Fruit fly (Drosophila melanogaster) whole organism, embryonic: ENCODE measurements around the gene Ostgamma.

Source experiments
- ATbp ChIP-seq: fragments of 200-800 bp; sonication (Bioruptor generic); optimal IDR thresholded peaks from 2 replicates; lab custom pipeline; 2017; ENCODE audit warnings: missing biosample characterization, mild to moderate bottlenecking, missing genetic modification characterization, missing genetic modification reagents
- Atf6 ChIP-seq: fragments of 200-800 bp; sonication (Bioruptor generic); IDR thresholded peaks from 2 replicates; pipeline ENCODE4 v1.3.6; 2022; ENCODE audit warnings: missing biosample characterization, missing genetic modification characterization
- Awh ChIP-seq: fragments of 200-800 bp; sonication (Bioruptor generic); IDR thresholded peaks from 2 replicates; pipeline ENCODE4, ENCODE4 v1.3.6; 2022; ENCODE audit warnings: missing biosample characterization, missing genetic modification characterization
- Bgb ChIP-seq: fragments of 200-800 bp; sonication (Bioruptor generic); IDR thresholded peaks from 2 replicates; pipeline ENCODE4 v1.3.6; 2022; ENCODE audit warnings: missing biosample characterization, missing genetic modification characterization; ENCODE audit not compliant: partially characterized antibody
- CG10366 ChIP-seq: fragments of 200-800 bp; sonication (Bioruptor generic); IDR thresholded peaks from 2 replicates; pipeline ENCODE4 v1.3.6; 2022; ENCODE audit warnings: missing biosample characterization, missing genetic modification characterization
- CG10462 ChIP-seq: fragments of 200-800 bp; sonication (Bioruptor generic); optimal IDR thresholded peaks from 2 replicates; lab custom pipeline; 2016; ENCODE audit warnings: missing biosample characterization, missing genetic modification characterization
- CG10565 ChIP-seq: fragments of 200-800 bp; sonication (Bioruptor generic); optimal IDR thresholded peaks from 3 replicates; lab custom pipeline; 2016; ENCODE audit warnings: missing biosample characterization, mild to moderate bottlenecking, missing genetic modification characterization
- CG12219 ChIP-seq: fragments of 200-800 bp; sonication (Bioruptor generic); optimal IDR thresholded peaks from 3 replicates; lab custom pipeline; 2018; ENCODE audit warnings: missing biosample characterization, mild to moderate bottlenecking, missing genetic modification characterization
- CG12942 ChIP-seq: fragments of 200-800 bp; sonication (Bioruptor generic); optimal IDR thresholded peaks from 3 replicates; lab custom pipeline; 2016; ENCODE audit warnings: missing biosample characterization, missing genetic modification characterization
- CG13296 ChIP-seq: fragments of 200-800 bp; sonication (Bioruptor generic); optimal IDR thresholded peaks from 3 replicates; lab custom pipeline; 2018; ENCODE audit warnings: missing biosample characterization, mild to moderate bottlenecking, missing genetic modification characterization
- CG14860 ChIP-seq: fragments of 200-800 bp; sonication (Bioruptor generic); IDR thresholded peaks from 3 replicates; pipeline ENCODE4 v1.3.6; 2022; ENCODE audit warnings: missing biosample characterization, missing genetic modification characterization; ENCODE audit not compliant: partially characterized antibody
- CG15269 ChIP-seq: fragments of 200-800 bp; sonication (Bioruptor generic); optimal IDR thresholded peaks from 2 replicates; lab custom pipeline; 2018; ENCODE audit warnings: missing biosample characterization, mild to moderate bottlenecking, missing genetic modification characterization, moderate library complexity
- CG16779 ChIP-seq: fragments of 200-800 bp; sonication (Bioruptor generic); IDR thresholded peaks from 2 replicates; pipeline ENCODE4 v1.3.6; 2022; ENCODE audit warnings: missing biosample characterization, missing genetic modification characterization
- CG18011 ChIP-seq: fragments of 200-800 bp; sonication (Bioruptor generic); optimal IDR thresholded peaks from 2 replicates; lab custom pipeline; 2017; ENCODE audit warnings: missing biosample characterization, missing genetic modification characterization, mild to moderate bottlenecking, moderate library complexity, missing genotype
- CG2116 ChIP-seq: fragments of 200-800 bp; sonication (Bioruptor generic); optimal IDR thresholded peaks from 3 replicates; lab custom pipeline; 2018; ENCODE audit warnings: missing biosample characterization, mild to moderate bottlenecking, missing genetic modification characterization
- CG2120 ChIP-seq: fragments of 200-800 bp; sonication (Bioruptor generic); optimal IDR thresholded peaks from 3 replicates; lab custom pipeline; 2016; ENCODE audit warnings: missing biosample characterization, missing genetic modification characterization
- CG34224 ChIP-seq: fragments of 200-800 bp; sonication (Bioruptor generic); IDR thresholded peaks from 3 replicates; pipeline ENCODE4 v1.3.6; 2022; ENCODE audit warnings: missing biosample characterization, missing genetic modification characterization; ENCODE audit not compliant: partially characterized antibody
- CG34376 ChIP-seq: fragments of 200-800 bp; sonication (Bioruptor generic); optimal IDR thresholded peaks from 2 replicates; lab custom pipeline; 2018; ENCODE audit warnings: missing biosample characterization, mild to moderate bottlenecking, missing genetic modification characterization
- CG6254 ChIP-seq: fragments of 200-800 bp; sonication (Bioruptor generic); optimal IDR thresholded peaks from 3 replicates; lab custom pipeline; 2017; ENCODE audit warnings: mild to moderate bottlenecking, missing biosample characterization, missing genetic modification reagents, missing genetic modification characterization
- CG8944 ChIP-seq: fragments of 200-800 bp; sonication (Bioruptor generic); optimal IDR thresholded peaks from 3 replicates; lab custom pipeline; 2016; ENCODE audit warnings: missing biosample characterization, missing genetic modification characterization
- CG9609 ChIP-seq: fragments of 200-800 bp; sonication (Bioruptor generic); optimal IDR thresholded peaks from 3 replicates; lab custom pipeline; 2016; ENCODE audit warnings: missing biosample characterization, missing genetic modification characterization
- CkIIα-i1 ChIP-seq: fragments of 200-800 bp; sonication (Bioruptor generic); IDR thresholded peaks from 2 replicates; pipeline ENCODE4 v1.3.6; 2022; ENCODE audit warnings: missing biosample characterization, missing genetic modification characterization
- Dip3 ChIP-seq: fragments of 200-800 bp; sonication (Bioruptor generic); optimal IDR thresholded peaks from 3 replicates; lab custom pipeline; 2016; ENCODE audit warnings: missing biosample characterization, missing genetic modification characterization
- E2f1 ChIP-seq: fragments of 200-800 bp; sonication (Bioruptor generic); IDR thresholded peaks from 2 replicates; pipeline ENCODE4 v1.3.6; 2022; ENCODE audit warnings: missing biosample characterization, missing genetic modification characterization
- ERR ChIP-seq: fragments of 200-800 bp; sonication (Bioruptor generic); optimal IDR thresholded peaks from 2 replicates; lab custom pipeline; 2016; ENCODE audit warnings: missing biosample characterization, missing genetic modification characterization
- GATAe ChIP-seq: fragments of 200-800 bp; sonication (Bioruptor generic); conservative IDR thresholded peaks from 2 replicates; pipeline ENCODE4 v1.3.6; 2022; ENCODE audit warnings: missing biosample characterization, missing genetic modification characterization
- Optix ChIP-seq: fragments of 200-800 bp; sonication (Bioruptor generic); IDR thresholded peaks from 3 replicates; pipeline ENCODE4 v1.3.6; 2022; ENCODE audit warnings: missing biosample characterization, missing genetic modification characterization
- Pdp1 ChIP-seq, 2 experiments: fragments of 200-800 bp; sonication (Bioruptor generic); optimal IDR thresholded peaks; 3 replicates each; lab custom pipeline; 2016; ENCODE audit warnings: missing biosample characterization in 2 of 2, missing genetic modification characterization in 2 of 2, mild to moderate bottlenecking in 1 of 2, moderate library complexity in 1 of 2
- Rfx ChIP-seq: fragments of 200-800 bp; sonication (Bioruptor generic); IDR thresholded peaks from 2 replicates; pipeline ENCODE4 v1.3.6; 2022; ENCODE audit warnings: missing biosample characterization, missing genetic modification characterization
- Scr ChIP-seq: fragments of 200-800 bp; sonication (Bioruptor generic); IDR thresholded peaks from 2 replicates; pipeline ENCODE4 v1.3.6; 2022; ENCODE audit warnings: missing biosample characterization, missing genetic modification characterization; ENCODE audit not compliant: partially characterized antibody
- Xrp1 ChIP-seq: fragments of 200-800 bp; sonication (Bioruptor generic); IDR thresholded peaks from 2 replicates; pipeline ENCODE4 v1.3.6; 2022; ENCODE audit warnings: missing biosample characterization, missing genetic modification characterization
- abd-A ChIP-seq: fragments of 200-800 bp; sonication (Bioruptor generic); optimal IDR thresholded peaks from 3 replicates; lab custom pipeline; 2019; ENCODE audit warnings: missing biosample characterization, mild to moderate bottlenecking, missing genetic modification characterization, moderate library complexity
- amos ChIP-seq: fragments of 200-800 bp; sonication (Bioruptor generic); IDR thresholded peaks from 2 replicates; pipeline ENCODE4 v1.3.6; 2022; ENCODE audit warnings: missing biosample characterization, missing genetic modification characterization; ENCODE audit not compliant: partially characterized antibody
- aop ChIP-seq: fragments of 200-800 bp; sonication (Bioruptor generic); IDR thresholded peaks from 2 replicates; pipeline ENCODE4 v1.3.6; 2022; ENCODE audit warnings: missing biosample characterization, missing genetic modification characterization
- az2 ChIP-seq: fragments of 200-800 bp; sonication (Bioruptor generic); optimal IDR thresholded peaks from 3 replicates; lab custom pipeline; 2016; ENCODE audit warnings: missing biosample characterization, missing genetic modification characterization
- dan ChIP-seq: fragments of 200-800 bp; sonication (Bioruptor generic); IDR thresholded peaks from 2 replicates; pipeline ENCODE4 v1.3.6; 2022; ENCODE audit warnings: missing biosample characterization, missing genetic modification characterization
- disco-r ChIP-seq: fragments of 200-800 bp; sonication (Bioruptor generic); optimal IDR thresholded peaks from 2 replicates; lab custom pipeline; 2016; ENCODE audit warnings: missing biosample characterization, missing genetic modification characterization
- dm ChIP-seq: fragments of 200-800 bp; sonication (Bioruptor generic); optimal IDR thresholded peaks from 3 replicates; lab custom pipeline; 2016; ENCODE audit warnings: missing biosample characterization, missing genetic modification characterization
- gsb-n ChIP-seq: fragments of 200-800 bp; sonication (Bioruptor generic); optimal IDR thresholded peaks from 3 replicates; lab custom pipeline; 2018; ENCODE audit warnings: missing biosample characterization, mild to moderate bottlenecking, missing genetic modification characterization
- h ChIP-seq: fragments of >200 bp; optimal IDR thresholded peaks from 2 replicates; lab custom pipeline; 2017
- inv ChIP-seq: fragments of 200-800 bp; sonication (Bioruptor generic); IDR thresholded peaks from 2 replicates; pipeline ENCODE4 v1.3.6; 2022; ENCODE audit warnings: missing biosample characterization, missing genetic modification characterization; ENCODE audit not compliant: partially characterized antibody
- jing ChIP-seq: fragments of 200-800 bp; sonication (Bioruptor generic); optimal IDR thresholded peaks from 2 replicates; lab custom pipeline; 2018; ENCODE audit warnings: missing biosample characterization, mild to moderate bottlenecking, missing genetic modification characterization
- lab ChIP-seq: fragments of 200-800 bp; sonication (Bioruptor generic); optimal IDR thresholded peaks from 3 replicates; lab custom pipeline; 2017; ENCODE audit warnings: missing biosample characterization, missing genetic modification characterization, mild to moderate bottlenecking, moderate library complexity, missing genetic modification reagents
- lilli ChIP-seq: fragments of 200-800 bp; sonication (Bioruptor generic); optimal IDR thresholded peaks from 3 replicates; lab custom pipeline; 2016; ENCODE audit warnings: missing biosample characterization, missing genetic modification characterization
- luna ChIP-seq: fragments of 200-800 bp; sonication (Bioruptor generic); optimal IDR thresholded peaks from 2 replicates; lab custom pipeline; 2016; ENCODE audit warnings: missing biosample characterization, missing genetic modification characterization
- pzg ChIP-seq: fragments of 200-800 bp; sonication (Bioruptor generic); optimal IDR thresholded peaks from 3 replicates; lab custom pipeline; 2018; ENCODE audit warnings: missing biosample characterization, mild to moderate bottlenecking, missing genetic modification characterization, moderate library complexity
- slou ChIP-seq: fragments of 200-800 bp; sonication (Bioruptor generic); optimal IDR thresholded peaks from 3 replicates; lab custom pipeline; 2016; ENCODE audit warnings: missing biosample characterization, missing genetic modification characterization
- stc ChIP-seq: fragments of 200-800 bp; sonication (Bioruptor generic); IDR thresholded peaks from 2 replicates; pipeline ENCODE4 v1.3.6; 2022; ENCODE audit warnings: missing biosample characterization, missing genetic modification characterization
- tgo ChIP-seq: fragments of 200-800 bp; sonication (Bioruptor generic); IDR thresholded peaks from 3 replicates; pipeline ENCODE4 v1.3.6; 2022; ENCODE audit warnings: missing biosample characterization, missing genetic modification characterization
- tup ChIP-seq: fragments of 200-800 bp; sonication (Bioruptor generic); optimal IDR thresholded peaks from 2 replicates; lab custom pipeline; 2016; ENCODE audit warnings: missing biosample characterization, mild to moderate bottlenecking, missing genetic modification characterization, moderate library complexity
- vfl ChIP-seq: fragments of 200-800 bp; sonication (Bioruptor generic); optimal IDR thresholded peaks from 2 replicates; lab custom pipeline; 2016; ENCODE audit warnings: missing biosample characterization, missing genetic modification characterization
- zen2 ChIP-seq: fragments of 200-800 bp; sonication (Bioruptor generic); IDR thresholded peaks from 3 replicates; pipeline ENCODE4 v1.3.6; 2022; ENCODE audit warnings: missing biosample characterization, missing genetic modification characterization; ENCODE audit not compliant: partially characterized antibody

The Ostgamma gene

dm6 chr2L:8305409-8305808 lies 2.6 kb downstream of the Ostgamma start, which contains the start of gene CG7840 (continued):
- TF ChIP-seq Dip3 (no peak), Optix (GFP tag; lab: Robert Waterston, UW) (no peak), dm (GFP tag; lab: Kevin White, UChicago) (no peak), pzg (GFP tag; lab: Kevin White, UChicago) (peak; percentile 47), abd-A (tag; lab: Kevin White, UChicago) (no peak), CG6254 (GFP tag; lab: Kevin White, UChicago) (no peak), lilli (GFP tag; lab: Kevin White, UChicago) (no peak), inv (GFP tag; lab: Robert Waterston, UW) (peak; percentile 74), CG10462 (GFP tag; lab: Kevin White, UChicago) (no peak), gsb-n (no peak), CG14860 (GFP tag; lab: Robert Waterston, UW) (peak; percentile 82), Scr (GFP tag; lab: Robert Waterston, UW) (peak; percentile 88), CG8944 (GFP tag; lab: Kevin White, UChicago) (no peak), CG34224 (GFP tag; lab: Robert Waterston, UW) (peak; percentile 91), ERR (GFP tag; lab: Kevin White, UChicago) (no peak), Atf6 (GFP tag; lab: Robert Waterston, UW) (no peak), slou (no peak), CG15269 (tag; lab: Kevin White, UChicago) (no peak), tup (GFP tag; lab: Kevin White, UChicago) (no peak), CG18011 (GFP tag; lab: Kevin White, UChicago) (no peak), aop (GFP tag; lab: Robert Waterston, UW) (no peak), vfl (GFP tag; lab: Kevin White, UChicago) (no peak), stc (GFP tag; lab: Robert Waterston, UW) (no peak), Bgb (GFP tag; lab: Robert Waterston, UW) (peak; percentile 92), Awh (no peak), CG34376 (GFP tag; lab: Kevin White, UChicago) (no peak), lab (GFP tag; lab: Kevin White, UChicago) (no peak), GATAe (no peak), CG12219 (no peak), CkIIα-i1 (GFP tag; lab: Robert Waterston, UW) (no peak), az2 (no peak), CG13296 (no peak), Pdp1 (GFP tag; optimal IDR thresholded peaks at IDR 0.05; lab: Kevin White, UChicago) (no peak), ATbp (GFP tag; lab: Kevin White, UChicago) (no peak), E2f1 (GFP tag; lab: Robert Waterston, UW) (no peak), amos (GFP tag; lab: Robert Waterston, UW) (peak; percentile 88), Rfx (no peak), dan (GFP tag; lab: Robert Waterston, UW) (no peak), CG2116 (GFP tag; lab: Kevin White, UChicago) (peak; percentile 76), CG9609 (GFP tag; lab: Kevin White, UChicago) (no peak), CG12942 (GFP tag; lab: Kevin White, UChicago) (no peak), CG10565 (GFP tag; lab: Kevin White, UChicago) (no peak), Xrp1 (GFP tag; lab: Robert Waterston, UW) (no peak), tgo (GFP tag; lab: Robert Waterston, UW) (no peak), CG2120 (GFP tag; lab: Kevin White, UChicago) (no peak), luna (GFP tag; lab: Kevin White, UChicago) (no peak), zen2 (GFP tag; lab: Robert Waterston, UW) (peak; percentile 92), jing (GFP tag; lab: Kevin White, UChicago) (no peak), disco-r (GFP tag; lab: Kevin White, UChicago) (no peak), h (lab: Kevin White, UChicago) (no peak), CG10366 (GFP tag; lab: Robert Waterston, UW) (no peak), CG16779 (GFP tag; lab: Robert Waterston, UW) (no peak)
